Fruit fly (Drosophila melanogaster) whole organism, embryonic: ENCODE results near the gene Sam-S.

ENCODE experiments used
- Asciz ChIP-seq: fragments of 200-800 bp; sonication (Bioruptor generic); optimal IDR thresholded peaks from 2 replicates; lab custom pipeline; 2017; ENCODE audit warnings: missing biosample characterization, mild to moderate bottlenecking, missing genetic modification characterization, missing genetic modification reagents
- CG10147 ChIP-seq: fragments of 200-800 bp; sonication (Bioruptor generic); optimal IDR thresholded peaks from 2 replicates; lab custom pipeline; 2019; ENCODE audit warnings: missing biosample characterization, mild to moderate bottlenecking, missing genetic modification characterization, moderate library complexity
- CG10565 ChIP-seq: fragments of 200-800 bp; sonication (Bioruptor generic); optimal IDR thresholded peaks from 3 replicates; lab custom pipeline; 2016; ENCODE audit warnings: missing biosample characterization, mild to moderate bottlenecking, missing genetic modification characterization
- CG11456 ChIP-seq: fragments of 200-800 bp; sonication (Bioruptor generic); IDR thresholded peaks from 3 replicates; pipeline ENCODE4 v1.3.6; 2022; ENCODE audit warnings: missing biosample characterization, missing genetic modification characterization
- CG11504 ChIP-seq: fragments of 200-800 bp; sonication (Bioruptor generic); optimal IDR thresholded peaks from 3 replicates; lab custom pipeline; 2019; ENCODE audit warnings: missing biosample characterization, mild to moderate bottlenecking, missing genetic modification characterization, moderate library complexity
- CG12219 ChIP-seq: fragments of 200-800 bp; sonication (Bioruptor generic); optimal IDR thresholded peaks from 3 replicates; lab custom pipeline; 2018; ENCODE audit warnings: missing biosample characterization, mild to moderate bottlenecking, missing genetic modification characterization
- CG12744 ChIP-seq: fragments of 200-800 bp; sonication (Bioruptor generic); optimal IDR thresholded peaks from 2 replicates; lab custom pipeline; 2016; ENCODE audit warnings: missing biosample characterization, missing genetic modification characterization
- CG14667 ChIP-seq: fragments of 200-800 bp; sonication (Bioruptor generic); IDR thresholded peaks from 2 replicates; pipeline ENCODE4 v1.3.6; 2022; ENCODE audit warnings: missing biosample characterization, missing genetic modification characterization
- CG15514 ChIP-seq: fragments of 200-800 bp; sonication (Bioruptor generic); optimal IDR thresholded peaks from 3 replicates; lab custom pipeline; 2017; ENCODE audit warnings: missing biosample characterization, missing genetic modification characterization, mild to moderate bottlenecking, moderate library complexity, missing genetic modification reagents
- CG1602 ChIP-seq: fragments of 200-800 bp; sonication (Bioruptor generic); optimal IDR thresholded peaks from 3 replicates; lab custom pipeline; 2016; ENCODE audit warnings: missing biosample characterization, missing genetic modification characterization
- CG17912 ChIP-seq: fragments of 200-800 bp; sonication (Bioruptor generic); optimal IDR thresholded peaks from 2 replicates; lab custom pipeline; 2018; ENCODE audit warnings: missing biosample characterization, mild to moderate bottlenecking, missing genetic modification characterization
- CG1792 ChIP-seq: fragments of 200-800 bp; sonication (Bioruptor generic); optimal IDR thresholded peaks from 2 replicates; lab custom pipeline; 2016; ENCODE audit warnings: missing biosample characterization, missing genetic modification characterization
- CG2116 ChIP-seq: fragments of 200-800 bp; sonication (Bioruptor generic); optimal IDR thresholded peaks from 3 replicates; lab custom pipeline; 2018; ENCODE audit warnings: missing biosample characterization, mild to moderate bottlenecking, missing genetic modification characterization
- CG32772 ChIP-seq: fragments of 200-800 bp; sonication (Bioruptor generic); IDR thresholded peaks from 2 replicates; pipeline ENCODE4 v1.3.6; 2022; ENCODE audit warnings: missing biosample characterization, missing genetic modification characterization
- CG3281 ChIP-seq: fragments of 200-800 bp; sonication (Bioruptor generic); optimal IDR thresholded peaks from 3 replicates; lab custom pipeline; 2017; ENCODE audit warnings: missing biosample characterization, mild to moderate bottlenecking, missing genetic modification characterization
- CG42726 ChIP-seq: fragments of 200-800 bp; sonication (Bioruptor generic); IDR thresholded peaks from 2 replicates; pipeline ENCODE4 v1.3.6; 2022; ENCODE audit warnings: missing biosample characterization, missing genetic modification characterization; ENCODE audit not compliant: partially characterized antibody
- CG6654 ChIP-seq: fragments of 200-800 bp; sonication (Bioruptor generic); optimal IDR thresholded peaks from 2 replicates; lab custom pipeline; 2017; ENCODE audit warnings: missing biosample characterization, mild to moderate bottlenecking, missing genetic modification characterization
- CG6813 ChIP-seq: fragments of 200-800 bp; sonication (Bioruptor generic); optimal IDR thresholded peaks from 2 replicates; lab custom pipeline; 2017; ENCODE audit warnings: missing biosample characterization, missing genetic modification characterization, mild to moderate bottlenecking, moderate library complexity, missing genetic modification reagents
- CG6854 ChIP-seq: fragments of 200-800 bp; sonication (Bioruptor generic); optimal IDR thresholded peaks from 3 replicates; lab custom pipeline; 2017; ENCODE audit warnings: missing biosample characterization, mild to moderate bottlenecking, missing genetic modification characterization
- CG7839 ChIP-seq: fragments of 200-800 bp; sonication (Bioruptor generic); optimal IDR thresholded peaks from 3 replicates; lab custom pipeline; 2018; ENCODE audit warnings: missing biosample characterization, mild to moderate bottlenecking, missing genetic modification characterization, moderate library complexity
- CG9609 ChIP-seq: fragments of 200-800 bp; sonication (Bioruptor generic); optimal IDR thresholded peaks from 3 replicates; lab custom pipeline; 2016; ENCODE audit warnings: missing biosample characterization, missing genetic modification characterization
- D19A ChIP-seq: fragments of 200-800 bp; optimal IDR thresholded peaks from 3 replicates; lab custom pipeline; 2019; ENCODE audit warnings: missing biosample characterization, mild to moderate bottlenecking, missing genetic modification characterization, moderate library complexity
- E2f2 ChIP-seq: fragments of 200-800 bp; sonication (Bioruptor generic); IDR thresholded peaks from 2 replicates; pipeline ENCODE4 v1.3.6; 2022; ENCODE audit warnings: missing biosample characterization, missing genetic modification characterization
- HHEX ChIP-seq: fragments of 200-800 bp; sonication (Bioruptor generic); optimal IDR thresholded peaks from 3 replicates; lab custom pipeline; 2017; ENCODE audit warnings: missing biosample characterization, mild to moderate bottlenecking, missing genetic modification characterization, missing genetic modification reagents
- HmgZ ChIP-seq: fragments of 200-800 bp; sonication (Bioruptor generic); optimal IDR thresholded peaks from 2 replicates; lab custom pipeline; 2018; ENCODE audit warnings: missing biosample characterization, mild to moderate bottlenecking, missing genetic modification characterization
- Hmr ChIP-seq: fragments of 200-800 bp; sonication (Bioruptor generic); optimal IDR thresholded peaks from 3 replicates; lab custom pipeline; 2017; ENCODE audit warnings: mild to moderate bottlenecking, missing biosample characterization, missing genetic modification reagents, missing genetic modification characterization
- Lim3 ChIP-seq: fragments of 200-800 bp; sonication (Bioruptor generic); IDR thresholded peaks from 2 replicates; pipeline ENCODE4 v1.3.6; 2022; ENCODE audit warnings: missing biosample characterization, missing genetic modification characterization
- Scr ChIP-seq: fragments of 200-800 bp; sonication (Bioruptor generic); IDR thresholded peaks from 2 replicates; pipeline ENCODE4 v1.3.6; 2022; ENCODE audit warnings: missing biosample characterization, missing genetic modification characterization; ENCODE audit not compliant: partially characterized antibody
- Stat92E ChIP-seq, 3 experiments: fragments of >200 bp in 2 of 3; fragments of 200-800 bp in 1 of 3; sonication (Bioruptor generic) in 1 of 3; optimal IDR thresholded peaks; 2 replicates each; lab custom pipeline; 2017 to 2019; ENCODE audit warnings: missing biosample characterization in 3 of 3, missing genetic modification characterization in 3 of 3, mild to moderate bottlenecking in 1 of 3, moderate library complexity in 1 of 3
- Tbp ChIP-seq: fragments of >200 bp; optimal IDR thresholded peaks from 2 replicates; lab custom pipeline; 2018; ENCODE audit warnings: missing biosample characterization, missing genetic modification characterization
- Usf ChIP-seq: fragments of 200-800 bp; sonication (Bioruptor generic); optimal IDR thresholded peaks from 2 replicates; lab custom pipeline; 2017; ENCODE audit warnings: missing genotype, missing biosample characterization, missing genetic modification characterization
- Xrp1 ChIP-seq: fragments of 200-800 bp; sonication (Bioruptor generic); IDR thresholded peaks from 2 replicates; pipeline ENCODE4 v1.3.6; 2022; ENCODE audit warnings: missing biosample characterization, missing genetic modification characterization
- ara ChIP-seq: fragments of 200-800 bp; sonication (Bioruptor generic); IDR thresholded peaks from 2 replicates; pipeline ENCODE4 v1.3.6; 2022; ENCODE audit warnings: missing biosample characterization, missing genetic modification characterization
- bbx ChIP-seq: fragments of 200-800 bp; sonication (Bioruptor generic); IDR thresholded peaks from 2 replicates; pipeline ENCODE4 v1.3.6; 2022; ENCODE audit warnings: missing biosample characterization, missing genetic modification characterization; ENCODE audit not compliant: partially characterized antibody
- bowl ChIP-seq: fragments of 200-800 bp; sonication (Bioruptor generic); IDR thresholded peaks from 2 replicates; pipeline ENCODE4 v1.3.6; 2022; ENCODE audit warnings: missing biosample characterization, missing genetic modification characterization
- chif ChIP-seq, 2 experiments: fragments of 200-800 bp; sonication (Bioruptor generic); optimal IDR thresholded peaks; 3 replicates each; lab custom pipeline; 2016; ENCODE audit warnings: missing biosample characterization in 2 of 2, missing genetic modification characterization in 2 of 2
- dimm ChIP-seq: fragments of 200-800 bp; sonication (Bioruptor generic); IDR thresholded peaks from 2 replicates; pipeline ENCODE4 v1.3.6; 2022; ENCODE audit warnings: missing biosample characterization, missing genetic modification characterization
- dmrt11E ChIP-seq: fragments of 200-800 bp; sonication (Bioruptor generic); optimal IDR thresholded peaks from 3 replicates; lab custom pipeline; 2018; ENCODE audit warnings: missing biosample characterization, mild to moderate bottlenecking, missing genetic modification characterization, moderate library complexity
- dmrt99B ChIP-seq: fragments of 200-800 bp; sonication (Bioruptor generic); optimal IDR thresholded peaks from 2 replicates; lab custom pipeline; 2018; ENCODE audit warnings: missing biosample characterization, mild to moderate bottlenecking, missing genetic modification characterization, moderate library complexity
- h ChIP-seq: fragments of >200 bp; optimal IDR thresholded peaks from 2 replicates; lab custom pipeline; 2017
- mirr ChIP-seq: fragments of 200-800 bp; sonication (Bioruptor generic); optimal IDR thresholded peaks from 3 replicates; lab custom pipeline; 2018; ENCODE audit warnings: missing biosample characterization, mild to moderate bottlenecking, missing genetic modification characterization
- onecut ChIP-seq: fragments of 200-800 bp; sonication (Bioruptor generic); IDR thresholded peaks from 2 replicates; pipeline ENCODE4 v1.3.6; 2022; ENCODE audit warnings: missing biosample characterization, missing genetic modification characterization
- org-1 ChIP-seq: fragments of 200-800 bp; sonication (Bioruptor generic); optimal IDR thresholded peaks from 2 replicates; lab custom pipeline; 2017; ENCODE audit warnings: missing biosample characterization, missing genetic modification characterization
- pzg ChIP-seq: fragments of 200-800 bp; sonication (Bioruptor generic); optimal IDR thresholded peaks from 3 replicates; lab custom pipeline; 2018; ENCODE audit warnings: missing biosample characterization, mild to moderate bottlenecking, missing genetic modification characterization, moderate library complexity
- sima ChIP-seq: fragments of 200-800 bp; sonication (Bioruptor generic); optimal IDR thresholded peaks from 2 replicates; lab custom pipeline; 2016; ENCODE audit warnings: missing biosample characterization, missing genetic modification characterization
- tna ChIP-seq: fragments of 200-800 bp; sonication (Bioruptor generic); IDR thresholded peaks from 2 replicates; pipeline ENCODE4 v1.3.6; 2022; ENCODE audit warnings: missing biosample characterization, missing genetic modification characterization; ENCODE audit not compliant: partially characterized antibody
- trh ChIP-seq: fragments of 200-800 bp; sonication (Bioruptor generic); optimal IDR thresholded peaks from 2 replicates; lab custom pipeline; 2016; ENCODE audit warnings: missing biosample characterization, missing genetic modification characterization
- wor ChIP-seq: fragments of 200-800 bp; sonication (Bioruptor generic); IDR thresholded peaks from 2 replicates; pipeline ENCODE4 v1.3.6; 2022; ENCODE audit warnings: missing biosample characterization, missing genetic modification characterization
- zfh2 ChIP-seq: fragments of 200-800 bp; sonication (Bioruptor generic); optimal IDR thresholded peaks from 2 replicates; lab custom pipeline; 2016; ENCODE audit warnings: missing biosample characterization, missing genetic modification characterization

The Sam-S gene

DNA sequence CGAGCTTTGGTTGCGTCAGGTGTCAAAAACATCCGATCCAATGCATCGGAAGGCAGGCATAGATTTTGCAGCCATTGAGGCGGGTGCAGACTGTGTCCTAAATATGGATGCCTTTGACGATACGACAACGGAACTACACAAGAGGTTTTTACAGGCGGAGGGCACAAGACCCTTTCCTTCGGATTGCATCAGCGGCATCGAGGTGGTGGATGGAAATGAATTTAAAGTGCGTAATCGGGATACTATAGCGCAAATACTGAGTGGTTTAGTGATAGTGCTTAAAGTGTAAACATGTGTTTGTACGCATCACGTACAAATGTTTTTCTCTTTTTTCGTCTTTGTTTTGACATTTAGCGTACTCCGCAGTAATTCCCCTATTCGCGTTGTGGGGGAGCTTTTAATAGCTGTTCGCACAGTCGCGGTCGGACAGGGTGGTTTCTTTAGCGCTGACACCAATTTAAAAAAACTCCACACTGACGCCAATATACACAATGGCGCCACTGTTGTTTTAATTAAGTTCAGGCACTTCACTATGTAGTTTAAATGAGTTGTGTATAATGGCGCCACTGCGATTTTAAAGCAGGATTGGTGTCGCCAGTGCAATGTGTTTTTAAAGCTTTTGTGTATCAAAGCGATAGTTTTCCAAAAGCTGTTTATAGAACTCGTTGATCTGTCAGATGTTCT is 33.8 kb upstream of the Sam-S start (continued):
- TF ChIP-seq bbx (peak; percentile 63), CG3281 (GFP tag; lab: Kevin White, UChicago) (peak; percentile 97), dmrt99B (tag; lab: Kevin White, UChicago) (no peak), zfh2 (GFP tag; lab: Kevin White, UChicago) (peak; percentile 59), CG9609 (no peak), trh (no peak), org-1 (no peak), ara (GFP tag; lab: Robert Waterston, UW) (no peak), bowl (GFP tag; lab: Robert Waterston, UW) (no peak), HmgZ (tag; lab: Kevin White, UChicago) (peak; percentile 70), CG6813 (no peak), CG2116 (GFP tag; lab: Kevin White, UChicago) (peak; percentile 57), CG1792 (no peak), HHEX (GFP tag; lab: Kevin White, UChicago) (peak; percentile 23), CG32772 (GFP tag; lab: Robert Waterston, UW) (no peak), dmrt11E (tag; lab: Kevin White, UChicago) (no peak), Lim3 (GFP tag; lab: Robert Waterston, UW) (no peak), CG15514 (GFP tag; lab: Kevin White, UChicago) (peak; percentile 75), CG7839 (tag; lab: Kevin White, UChicago) (peak; percentile 36), Tbp (GFP tag; lab: Kevin White, UChicago) (no peak), CG12219 (no peak), Asciz (GFP tag; lab: Kevin White, UChicago) (peak; percentile 24), chif (GFP tag; optimal IDR thresholded peaks at IDR 0.05; lab: Kevin White, UChicago) (peak in 1 of 2 experiments; percentile 41), onecut (GFP tag; lab: Robert Waterston, UW) (peak; percentile 41), pzg (GFP tag; lab: Kevin White, UChicago) (peak; percentile 66), dimm (no peak), D19A (no peak), CG10147 (GFP tag; lab: Kevin White, UChicago) (peak; percentile 8), Scr (GFP tag; lab: Robert Waterston, UW) (peak; percentile 54; the same call in 1 of the 2 replicates), Stat92E (GFP tag; optimal IDR thresholded peaks at IDR 0.05; lab: Kevin White, UChicago) (no peak), h (lab: Kevin White, UChicago) (no peak), mirr (GFP tag; lab: Kevin White, UChicago) (peak; percentile 54), CG10565 (GFP tag; lab: Kevin White, UChicago) (no peak), Xrp1 (GFP tag; lab: Robert Waterston, UW) (no peak), E2f2 (GFP tag; lab: Robert Waterston, UW) (peak; percentile 72), CG11456 (GFP tag; lab: Robert Waterston, UW) (no peak; the same call in 1 of the 3 replicates), Usf (GFP tag; lab: Kevin White, UChicago) (no peak), CG12744 (GFP tag; lab: Kevin White, UChicago) (peak; percentile 27), CG6654 (GFP tag; lab: Kevin White, UChicago) (no peak), CG14667 (no peak), Hmr (GFP tag; lab: Kevin White, UChicago) (peak; percentile 70), CG1602 (GFP tag; lab: Kevin White, UChicago) (no peak), sima (no peak), CG17912 (GFP tag; lab: Kevin White, UChicago) (peak; percentile 78), tna (GFP tag; lab: Robert Waterston, UW) (peak; percentile 57; the same call in 1 of the 2 replicates), CG42726 (peak; percentile 50), wor (no peak), CG6854 (GFP tag; lab: Kevin White, UChicago) (no peak), CG11504 (tag; lab: Kevin White, UChicago) (peak; percentile 47)
